Worm (Caenorhabditis elegans) whole organism, L4/young adult: ENCODE results near the gene K01A12.4.

Source experiments
- dao-5 ChIP-seq: sonication (generic microtip); optimal IDR thresholded peaks from 2 replicates; lab custom pipeline; 2016; ENCODE audit warnings: missing genotype, missing genetic modification characterization, moderate library complexity, missing compliant biosample characterization
- him-1 ChIP-seq: sonication (generic microtip); optimal IDR thresholded peaks from 2 replicates; lab custom pipeline; 2016; ENCODE audit warnings: missing genotype, missing genetic modification reagents, missing genetic modification characterization, missing compliant biosample characterization

DNA sequence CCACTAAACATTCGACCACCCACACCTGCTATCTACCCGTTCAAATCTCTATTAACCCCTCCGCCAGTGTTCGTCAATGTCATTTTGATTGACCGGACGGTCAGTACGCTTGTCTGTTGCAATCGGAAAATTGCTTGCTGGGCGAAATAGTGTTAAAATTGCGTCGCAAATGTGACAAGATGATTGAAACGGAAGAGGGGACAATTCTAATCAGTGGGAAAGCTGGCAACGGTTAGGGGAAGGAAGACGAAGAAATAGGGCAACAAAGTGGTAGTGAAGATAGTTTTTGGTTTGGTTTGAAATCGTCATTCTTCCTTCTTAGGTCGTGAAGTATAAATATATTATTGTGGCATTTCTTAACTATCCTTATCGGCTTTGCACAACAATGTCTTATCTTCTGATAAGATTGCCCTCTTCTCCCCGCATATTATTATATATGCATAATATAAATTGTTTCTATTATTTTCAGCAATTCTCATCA lies 42.2 kb upstream of the K01A12.4 start:
- no peak for TF ChIP-seq him-1 (tag; lab: Kevin White, UChicago)
- TF ChIP-seq dao-5 (tag; lab: Kevin White, UChicago), result no peak
